Fruit fly (Drosophila melanogaster): ENCODE results near the gene Mec2.

Gene Mec2

dm6 chrX:19148798-19149510, 38.9 kb upstream of the Mec2 start:
- TF ChIP-seq pan (optimal IDR thresholded peaks at IDR 0.05) (no peak), Hr83 (GFP tag; optimal IDR thresholded peaks at IDR 0.05; ENCODE audit: poor library complexity, severe bottlenecking) (no peak), Hnf4 (GFP tag; optimal IDR thresholded peaks at IDR 0.05) (no peak), h (GFP tag; optimal IDR thresholded peaks at IDR 0.05) (no peak), sage (GFP tag; optimal IDR thresholded peaks at IDR 0.05) (no peak), OdsH (GFP tag; optimal IDR thresholded peaks at IDR 0.05) (peak; percentile 13), tai (GFP tag; optimal IDR thresholded peaks at IDR 0.05) (no peak), jim (GFP tag; optimal IDR thresholded peaks at IDR 0.05) (no peak), Hr78 (GFP tag; optimal IDR thresholded peaks at IDR 0.05) (no peak), Jra (GFP tag; optimal IDR thresholded peaks at IDR 0.05) (no peak), Mio (GFP tag; optimal IDR thresholded peaks at IDR 0.05) (no peak), Dif (GFP tag; optimal IDR thresholded peaks at IDR 0.05; ENCODE audit: partially characterized antibody) (no peak), dl (GFP tag; optimal IDR thresholded peaks at IDR 0.05; ENCODE audit: insufficient read depth in 1 of 2, partially characterized antibody in 2 of 2) (no peak), lola (GFP tag; optimal IDR thresholded peaks at IDR 0.05) (no peak), fru (GFP tag; optimal IDR thresholded peaks at IDR 0.05) (peak; percentile 58), ey (GFP tag; optimal IDR thresholded peaks at IDR 0.05) (peak; percentile 29), Sp1 (GFP tag; optimal IDR thresholded peaks at IDR 0.05) (no peak), woc (GFP tag; optimal IDR thresholded peaks at IDR 0.05) (peak; percentile 26), Dfd (GFP tag; optimal IDR thresholded peaks at IDR 0.05) (no peak), dsf (GFP tag; optimal IDR thresholded peaks at IDR 0.05; ENCODE audit: borderline replicate concordance) (no peak), Abd-B (GFP tag; optimal IDR thresholded peaks at IDR 0.05) (no peak), N (GFP tag; optimal IDR thresholded peaks at IDR 0.05) (no peak), foxo (GFP tag; optimal IDR thresholded peaks at IDR 0.05) (no peak), CG9705 (GFP tag; optimal IDR thresholded peaks at IDR 0.05) (no peak), GATAd (GFP tag; optimal IDR thresholded peaks at IDR 0.05) (no peak), CG32264 (GFP tag; optimal IDR thresholded peaks at IDR 0.05) (no peak), Vsx2 (GFP tag; optimal IDR thresholded peaks at IDR 0.05; ENCODE audit: partially characterized antibody) (no peak), CrebA (GFP tag; optimal IDR thresholded peaks at IDR 0.05; ENCODE audit: borderline replicate concordance) (peak; percentile 46), sv (GFP tag; optimal IDR thresholded peaks at IDR 0.05) (no peak), psq (GFP tag; optimal IDR thresholded peaks at IDR 0.05) (peak; percentile 16), HLH106 (tag; optimal IDR thresholded peaks at IDR 0.05) (no peak), br (GFP tag; optimal IDR thresholded peaks at IDR 0.05) (peak; percentile 35), Myc (optimal IDR thresholded peaks at IDR 0.05) (no peak), brk (GFP tag; optimal IDR thresholded peaks at IDR 0.05) (no peak), dmrt93B (GFP tag; optimal IDR thresholded peaks at IDR 0.05) (no peak), Rel (GFP tag; optimal IDR thresholded peaks at IDR 0.05) (no peak), Rel (tag; optimal IDR thresholded peaks at IDR 0.05) (peak; percentile 24), rgr (GFP tag; optimal IDR thresholded peaks at IDR 0.05) (no peak), usp (GFP tag; optimal IDR thresholded peaks at IDR 0.05) (no peak)

dm6 chrX:19149511-19149876, 38.3 kb upstream of the Mec2 start:
- TF ChIP-seq CG9705 (GFP tag; optimal IDR thresholded peaks at IDR 0.05): no peak
- TF ChIP-seq Vsx2 (GFP tag; optimal IDR thresholded peaks at IDR 0.05; ENCODE audit: partially characterized antibody): no peak
- no peak for TF ChIP-seq Hnf4 (GFP tag; optimal IDR thresholded peaks at IDR 0.05)
- no peak for TF ChIP-seq lola (GFP tag; optimal IDR thresholded peaks at IDR 0.05)
- TF ChIP-seq fru (GFP tag; optimal IDR thresholded peaks at IDR 0.05): no peak
- TF ChIP-seq pan (optimal IDR thresholded peaks at IDR 0.05): no peak
- no peak for TF ChIP-seq CrebA (GFP tag; optimal IDR thresholded peaks at IDR 0.05; ENCODE audit: borderline replicate concordance)
- TF ChIP-seq Rel (GFP tag; optimal IDR thresholded peaks at IDR 0.05): no peak
- no peak for TF ChIP-seq Rel (tag; optimal IDR thresholded peaks at IDR 0.05)
- TF ChIP-seq CG32264 (GFP tag; optimal IDR thresholded peaks at IDR 0.05): no peak
- TF ChIP-seq sv (GFP tag; optimal IDR thresholded peaks at IDR 0.05): no peak
- TF ChIP-seq brk (GFP tag; optimal IDR thresholded peaks at IDR 0.05): no peak
- no peak for TF ChIP-seq sage (GFP tag; optimal IDR thresholded peaks at IDR 0.05)
- no peak for TF ChIP-seq Hr83 (GFP tag; optimal IDR thresholded peaks at IDR 0.05; ENCODE audit: poor library complexity, severe bottlenecking)
- TF ChIP-seq rgr (GFP tag; optimal IDR thresholded peaks at IDR 0.05): peak; percentile 52
- no peak for TF ChIP-seq Mio (GFP tag; optimal IDR thresholded peaks at IDR 0.05)
- TF ChIP-seq tai (GFP tag; optimal IDR thresholded peaks at IDR 0.05): no peak
- peak; percentile 27 for TF ChIP-seq HLH106 (tag; optimal IDR thresholded peaks at IDR 0.05)
- TF ChIP-seq GATAd (GFP tag; optimal IDR thresholded peaks at IDR 0.05): no peak
- TF ChIP-seq ey (GFP tag; optimal IDR thresholded peaks at IDR 0.05): no peak
- no peak for TF ChIP-seq jim (GFP tag; optimal IDR thresholded peaks at IDR 0.05)
- no peak for TF ChIP-seq Dif (GFP tag; optimal IDR thresholded peaks at IDR 0.05; ENCODE audit: partially characterized antibody)
- no peak for TF ChIP-seq dsf (GFP tag; optimal IDR thresholded peaks at IDR 0.05; ENCODE audit: borderline replicate concordance)
- TF ChIP-seq foxo (GFP tag; optimal IDR thresholded peaks at IDR 0.05): peak in 1 of 2 experiments; percentile 53
- no peak for TF ChIP-seq Dfd (GFP tag; optimal IDR thresholded peaks at IDR 0.05)
- no peak for TF ChIP-seq Hr78 (GFP tag; optimal IDR thresholded peaks at IDR 0.05)
- TF ChIP-seq Sp1 (GFP tag; optimal IDR thresholded peaks at IDR 0.05): peak; percentile 11
- no peak for TF ChIP-seq Myc (optimal IDR thresholded peaks at IDR 0.05)
- TF ChIP-seq psq (GFP tag; optimal IDR thresholded peaks at IDR 0.05): peak; percentile 38
- TF ChIP-seq N (GFP tag; optimal IDR thresholded peaks at IDR 0.05): no peak
- no peak for TF ChIP-seq dl (GFP tag; optimal IDR thresholded peaks at IDR 0.05; ENCODE audit: insufficient read depth in 1 of 2, partially characterized antibody in 2 of 2)
- TF ChIP-seq h (GFP tag; optimal IDR thresholded peaks at IDR 0.05): no peak
- TF ChIP-seq usp (GFP tag; optimal IDR thresholded peaks at IDR 0.05): no peak
- TF ChIP-seq br (GFP tag; optimal IDR thresholded peaks at IDR 0.05): no peak
- no peak for TF ChIP-seq woc (GFP tag; optimal IDR thresholded peaks at IDR 0.05)
- TF ChIP-seq Jra (GFP tag; optimal IDR thresholded peaks at IDR 0.05): no peak
- peak; percentile 13 for TF ChIP-seq OdsH (GFP tag; optimal IDR thresholded peaks at IDR 0.05)
- TF ChIP-seq Abd-B (GFP tag; optimal IDR thresholded peaks at IDR 0.05): no peak
- TF ChIP-seq dmrt93B (GFP tag; optimal IDR thresholded peaks at IDR 0.05): peak; percentile 26
